Worm (Caenorhabditis elegans) whole organism, L3 larva: ENCODE measurements around the gene gpa-18.

Experiments
- R02D3.7 ChIP-seq: fragments of 150-350 bp; optimal IDR thresholded peaks from 2 replicates; lab custom pipeline; 2014; ENCODE audit warnings: missing biosample characterization, missing genetic modification characterization
- ZK546.5 ChIP-seq: sonication (generic microtip); optimal IDR thresholded peaks from 2 replicates; lab custom pipeline; 2017; ENCODE audit warnings: missing biosample characterization, missing genetic modification characterization
- aly-2 ChIP-seq: fragments of 150-350 bp; optimal IDR thresholded peaks from 2 replicates; lab custom pipeline; 2014; ENCODE audit warnings: missing biosample characterization, missing genetic modification characterization
- ama-1 ChIP-seq: fragments of 150-350 bp; optimal IDR thresholded peaks from 2 replicates; lab custom pipeline; 2018
- ceh-16 ChIP-seq: sonication (generic microtip); optimal IDR thresholded peaks from 2 replicates; lab custom pipeline; 2017; ENCODE audit warnings: missing biosample characterization, missing genetic modification characterization
- ceh-28 ChIP-seq: fragments of 150-350 bp; optimal IDR thresholded peaks from 2 replicates; lab custom pipeline; 2014; ENCODE audit warnings: missing biosample characterization, missing genetic modification reagents, missing genetic modification characterization
- ceh-82 ChIP-seq: fragments of 150-350 bp; optimal IDR thresholded peaks from 2 replicates; lab custom pipeline; 2014; ENCODE audit warnings: missing biosample characterization, missing genetic modification characterization
- ceh-9 ChIP-seq: sonication (generic microtip); optimal IDR thresholded peaks from 2 replicates; lab custom pipeline; 2018; ENCODE audit warnings: missing biosample characterization, missing genetic modification characterization
- daf-12 ChIP-seq: fragments of 150-350 bp; optimal IDR thresholded peaks from 2 replicates; lab custom pipeline; 2014; ENCODE audit warnings: missing biosample characterization, missing genetic modification reagents, missing genetic modification characterization
- egl-27 ChIP-seq: sonication (generic microtip); optimal IDR thresholded peaks from 4 replicates; lab custom pipeline; 2017; ENCODE audit warnings: missing biosample characterization, missing genetic modification reagents, missing genetic modification characterization
- egl-5 ChIP-seq: fragments of 150-350 bp; optimal IDR thresholded peaks from 2 replicates; lab custom pipeline; 2017; ENCODE audit warnings: missing biosample characterization, missing genetic modification reagents, missing genetic modification characterization, inconsistent platforms
- elt-1 ChIP-seq: fragments of 150-350 bp; optimal IDR thresholded peaks from 2 replicates; lab custom pipeline; 2014; ENCODE audit warnings: missing biosample characterization, missing genetic modification characterization
- elt-2 ChIP-seq: sonication (generic microtip); optimal IDR thresholded peaks from 2 replicates; lab custom pipeline; 2016; ENCODE audit warnings: missing genetic modification reagents, mild to moderate bottlenecking, missing genetic modification characterization, missing compliant biosample characterization
- elt-3 ChIP-seq, 3 experiments: fragments of 150-350 bp in 1 of 3; sonication (generic microtip) in 2 of 3; optimal IDR thresholded peaks; 2 replicates in 2 of 3; 4 replicates in 1 of 3; lab custom pipeline; 2014 to 2017; ENCODE audit warnings: missing biosample characterization in 3 of 3, missing genetic modification characterization in 3 of 3
- fkh-10 ChIP-seq: sonication (generic microtip); optimal IDR thresholded peaks from 2 replicates; lab custom pipeline; 2017; ENCODE audit warnings: missing biosample characterization, missing genetic modification reagents, missing genetic modification characterization
- fkh-2 ChIP-seq: fragments of 150-350 bp; optimal IDR thresholded peaks from 2 replicates; lab custom pipeline; 2014; ENCODE audit warnings: missing biosample characterization, missing genetic modification reagents, missing genetic modification characterization
- fos-1 ChIP-seq: fragments of 150-350 bp; optimal IDR thresholded peaks from 2 replicates; lab custom pipeline; 2014; ENCODE audit warnings: missing biosample characterization, missing genetic modification characterization
- hmg-11 ChIP-seq: sonication (generic microtip); optimal IDR thresholded peaks from 2 replicates; lab custom pipeline; 2016; ENCODE audit warnings: missing genetic modification characterization, missing compliant biosample characterization
- jun-1 ChIP-seq: fragments of 150-350 bp; optimal IDR thresholded peaks from 2 replicates; lab custom pipeline; 2014; ENCODE audit warnings: missing biosample characterization, missing genetic modification reagents, missing genetic modification characterization
- lin-15B ChIP-seq: fragments of 150-350 bp; optimal IDR thresholded peaks from 2 replicates; lab custom pipeline; 2014; ENCODE audit warnings: missing biosample characterization, missing genetic modification characterization
- lsy-12 ChIP-seq: sonication (generic microtip); optimal IDR thresholded peaks from 2 replicates; lab custom pipeline; 2016; ENCODE audit warnings: mild to moderate bottlenecking, missing genetic modification characterization, missing compliant biosample characterization
- mml-1 ChIP-seq: fragments of 150-350 bp; sonication (generic microtip); optimal IDR thresholded peaks from 3 replicates; lab custom pipeline; 2014; ENCODE audit warnings: missing biosample characterization, missing genetic modification characterization
- nfya-1 ChIP-seq: sonication (generic microtip); optimal IDR thresholded peaks from 2 replicates; lab custom pipeline; 2017; ENCODE audit warnings: missing genetic modification characterization, mild to moderate bottlenecking, missing compliant biosample characterization, antibody characterized with exemption, moderate library complexity; ENCODE audit not compliant: insufficient read depth
- nhr-11 ChIP-seq: fragments of 150-350 bp; optimal IDR thresholded peaks from 2 replicates; lab custom pipeline; 2014; ENCODE audit warnings: missing biosample characterization, missing genetic modification characterization
- nhr-23 ChIP-seq: fragments of 150-350 bp; optimal IDR thresholded peaks from 2 replicates; lab custom pipeline; 2014; ENCODE audit warnings: missing biosample characterization, missing genetic modification reagents, missing genetic modification characterization
- nhr-237 ChIP-seq: fragments of 150-350 bp; optimal IDR thresholded peaks from 2 replicates; lab custom pipeline; 2014; ENCODE audit warnings: missing biosample characterization, missing genetic modification characterization
- nhr-25 ChIP-seq: sonication (generic microtip); optimal IDR thresholded peaks from 2 replicates; lab custom pipeline; 2017; ENCODE audit warnings: missing biosample characterization, missing genetic modification characterization
- nhr-28 ChIP-seq: fragments of 150-350 bp; optimal IDR thresholded peaks from 2 replicates; lab custom pipeline; 2014; ENCODE audit warnings: missing biosample characterization, missing genetic modification characterization
- nhr-43 ChIP-seq: sonication (generic microtip); optimal IDR thresholded peaks from 2 replicates; lab custom pipeline; 2016; ENCODE audit warnings: mild to moderate bottlenecking, missing genetic modification characterization, missing compliant biosample characterization; ENCODE audit not compliant: poor library complexity, severe bottlenecking
- nhr-67 ChIP-seq: fragments of 150-350 bp; optimal IDR thresholded peaks from 2 replicates; lab custom pipeline; 2014; ENCODE audit warnings: missing biosample characterization, missing genetic modification characterization
- nhr-76 ChIP-seq: fragments of 150-350 bp; sonication (generic microtip); optimal IDR thresholded peaks from 5 replicates; lab custom pipeline; 2014; ENCODE audit warnings: missing biosample characterization, missing genetic modification characterization
- nhr-77 ChIP-seq: fragments of 150-350 bp; optimal IDR thresholded peaks from 2 replicates; lab custom pipeline; 2014; ENCODE audit warnings: missing biosample characterization, missing genetic modification characterization
- pha-4 ChIP-seq: fragments of 150-350 bp; optimal IDR thresholded peaks from 2 replicates; lab custom pipeline; 2014; ENCODE audit warnings: missing biosample characterization, missing genetic modification reagents, missing genetic modification characterization
- sea-2 ChIP-seq: fragments of 150-350 bp; sonication (generic microtip); optimal IDR thresholded peaks from 4 replicates; lab custom pipeline; 2014; ENCODE audit warnings: missing biosample characterization, missing genetic modification reagents, missing genetic modification characterization
- skn-1 ChIP-seq: fragments of 150-350 bp; optimal IDR thresholded peaks from 2 replicates; lab custom pipeline; 2014; ENCODE audit warnings: missing biosample characterization, missing genetic modification characterization
- snpc-4 ChIP-seq: fragments of 150-350 bp; optimal IDR thresholded peaks from 2 replicates; lab custom pipeline; 2014; ENCODE audit warnings: missing biosample characterization, missing genetic modification characterization
- tbx-2 ChIP-seq: sonication (generic microtip); optimal IDR thresholded peaks from 2 replicates; lab custom pipeline; 2016; ENCODE audit warnings: mild to moderate bottlenecking, missing genetic modification characterization, missing compliant biosample characterization
- unc-39 ChIP-seq: sonication (generic microtip); optimal IDR thresholded peaks from 4 replicates; lab custom pipeline; 2017; ENCODE audit warnings: missing biosample characterization, missing genetic modification characterization
- unc-62 ChIP-seq: fragments of 150-350 bp; sonication (generic microtip); optimal IDR thresholded peaks from 4 replicates; lab custom pipeline; 2014; ENCODE audit warnings: missing biosample characterization, missing genetic modification reagents, missing genetic modification characterization
- ztf-11 ChIP-seq: fragments of 150-350 bp; optimal IDR thresholded peaks from 2 replicates; lab custom pipeline; 2014; ENCODE audit warnings: missing biosample characterization, missing genetic modification characterization
- ztf-4 ChIP-seq: fragments of 150-350 bp; optimal IDR thresholded peaks from 2 replicates; lab custom pipeline; 2014; ENCODE audit warnings: missing biosample characterization, missing genetic modification characterization

Gene gpa-18

DNA sequence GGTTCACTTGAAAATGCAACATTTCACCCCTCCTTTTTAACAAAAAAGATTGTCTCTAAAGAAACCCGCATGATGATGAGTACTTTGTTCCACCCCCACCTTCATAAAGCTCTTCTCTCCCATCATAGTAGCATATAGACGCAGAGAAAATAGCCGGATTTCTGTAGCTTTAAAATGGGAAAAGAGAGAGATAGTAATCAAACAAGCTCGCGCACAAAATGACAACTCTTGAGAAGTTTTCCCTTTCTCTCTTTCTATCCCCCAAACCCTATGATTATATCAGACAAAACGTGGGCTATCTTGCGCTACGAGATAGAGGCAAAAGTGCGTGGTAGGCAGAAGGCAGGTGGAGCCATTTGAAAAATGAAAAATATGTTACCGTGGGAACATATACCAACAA, 7.1 kb upstream of the gpa-18 start:
- TF ChIP-seq elt-3 (tag; optimal IDR thresholded peaks at IDR 0.05; lab: Kevin White, UChicago): no peak
- peak; percentile 60 for TF ChIP-seq pha-4
- TF ChIP-seq, all 47 proteins: peak for 1

DNA sequence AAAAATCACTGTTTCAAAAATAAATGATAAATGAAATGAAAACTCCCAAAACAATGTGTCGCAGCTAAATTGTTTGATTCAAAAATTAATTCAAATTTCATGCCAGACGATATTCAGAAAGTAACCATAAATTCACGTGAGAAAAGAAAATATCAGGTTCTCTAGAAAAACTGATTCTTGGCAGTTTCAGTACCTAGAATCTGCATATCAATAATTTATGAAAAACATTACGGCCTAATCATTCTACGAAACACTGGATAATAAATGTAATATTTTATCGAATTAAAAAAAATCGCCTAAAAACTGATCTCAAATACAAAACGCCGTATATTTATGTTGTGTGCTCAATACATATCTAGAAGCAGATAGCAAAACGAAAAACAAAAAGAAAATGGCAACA, 5.4 kb upstream of the gpa-18 start:
- no peak for TF ChIP-seq daf-12 (tag; lab: Kevin White, UChicago)
- no peak for TF ChIP-seq jun-1 (tag; lab: Kevin White, UChicago)
- no peak for TF ChIP-seq lsy-12 (tag; lab: Kevin White, UChicago)
- TF ChIP-seq skn-1 (tag; lab: Kevin White, UChicago): no peak
- no peak for TF ChIP-seq fkh-10 (GFP tag; lab: Kevin White, UChicago)
- TF ChIP-seq hmg-11 (tag; lab: Kevin White, UChicago): no peak
- TF ChIP-seq sea-2: no peak
- no peak for TF ChIP-seq lin-15B (tag; lab: Kevin White, UChicago)
- TF ChIP-seq nhr-43 (tag; lab: Kevin White, UChicago): no peak
- no peak for TF ChIP-seq unc-39 (tag; lab: Kevin White, UChicago)
- no peak for TF ChIP-seq fos-1 (tag; lab: Kevin White, UChicago)
- TF ChIP-seq ZK546.5 (tag; lab: Kevin White, UChicago): no peak
- TF ChIP-seq, all 47 proteins: peak for 0

DNA sequence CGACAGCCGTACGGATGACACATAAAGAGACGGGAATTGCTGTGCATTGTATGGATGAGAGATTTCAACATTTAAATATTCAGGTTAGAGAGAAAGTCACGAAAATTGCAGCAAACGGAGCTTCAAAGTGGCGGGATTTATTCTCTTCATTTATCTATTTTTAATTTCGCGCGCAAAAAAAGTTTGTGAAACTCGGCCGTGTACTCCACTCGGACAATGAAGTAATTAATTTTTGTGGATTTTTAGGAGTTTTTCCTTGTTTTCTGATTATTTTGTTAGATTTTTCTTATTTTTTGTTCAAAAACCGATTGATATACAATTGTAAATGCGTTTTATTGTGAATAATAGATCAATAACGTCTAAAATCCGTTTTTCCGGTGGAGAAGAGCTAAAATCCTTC, 7.4 kb downstream of the gpa-18 start:
- no peak for TF ChIP-seq daf-12 (tag; lab: Kevin White, UChicago)
- TF ChIP-seq lin-15B (tag; lab: Kevin White, UChicago): peak; percentile 26

DNA sequence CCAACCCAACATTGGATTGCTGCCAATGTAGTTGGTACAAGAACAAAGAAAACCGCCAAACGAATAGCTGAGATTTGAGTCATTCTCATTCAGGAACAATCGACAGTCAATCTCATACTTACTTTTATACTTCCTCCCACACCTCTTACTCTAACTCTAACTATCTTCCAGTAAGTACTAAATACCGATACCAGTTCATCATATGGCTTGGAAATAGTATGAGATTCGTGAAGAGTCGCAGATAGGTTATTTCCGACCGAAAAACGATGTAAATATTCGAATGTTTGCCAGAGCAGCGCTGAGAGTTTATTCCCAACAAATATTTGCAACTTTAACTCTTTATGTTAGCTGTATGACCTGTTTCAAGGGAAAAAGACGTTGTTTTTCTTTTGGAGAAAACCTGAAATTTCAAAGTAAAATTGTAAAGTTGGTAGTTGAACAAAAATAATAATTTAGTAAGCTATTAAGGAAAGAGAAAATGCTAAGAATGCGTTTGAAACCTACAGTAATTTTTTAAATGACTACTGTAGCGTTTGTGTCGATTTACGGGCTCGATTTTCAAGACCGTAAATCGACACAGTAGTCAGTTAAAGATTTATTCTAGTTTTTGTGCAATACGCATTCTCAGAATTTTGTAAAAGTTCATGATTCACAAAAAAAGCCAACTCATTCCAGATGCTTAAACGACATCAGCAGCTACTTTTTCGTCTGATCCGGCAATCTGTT, 8.8 kb downstream of the gpa-18 start, which contains the start of the genes W03F8.6 and mtrf-1L:
W03F8.6 (minus strand) TSS at position 101 of the 726 bp plus-strand sequence.
mtrf-1L (plus strand) TSS at position 676 of the 726 bp plus-strand sequence.
- TF ChIP-seq ZK546.5 (tag; lab: Kevin White, UChicago): no peak
- TF ChIP-seq pha-4: peak; percentile 70

DNA sequence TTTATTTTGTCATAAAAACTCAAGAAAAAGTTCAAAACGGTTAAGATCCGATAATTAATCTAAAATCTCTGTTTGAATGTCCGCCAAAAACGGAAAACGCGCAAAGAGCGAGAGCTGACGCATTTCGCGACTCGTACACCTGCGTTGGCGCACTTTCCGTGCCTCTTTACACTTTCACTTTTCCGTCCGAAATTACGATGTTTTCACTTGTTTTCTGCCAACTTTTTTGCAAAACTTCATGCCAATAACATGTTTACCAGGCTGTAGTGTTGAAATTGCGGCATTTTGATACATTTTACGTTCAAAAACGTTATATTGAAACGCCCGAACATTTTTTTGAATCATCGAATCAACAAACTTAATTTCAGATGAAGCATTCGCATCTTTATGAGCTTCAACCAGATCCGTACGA, 11.7 kb downstream of the gpa-18 start, which contains the start of gene W03F8.4:
W03F8.4 (plus strand) TSS at position 369 of the 412 bp plus-strand sequence.
- TF ChIP-seq nhr-11 (tag; lab: Kevin White, UChicago) (peak; percentile 35), nhr-77 (tag; lab: Kevin White, UChicago) (peak; percentile 74), ceh-16 (tag; lab: Kevin White, UChicago) (no peak), pha-4 (peak; percentile 94), ztf-4 (tag; lab: Kevin White, UChicago) (peak; percentile 74), egl-5 (tag; lab: Kevin White, UChicago) (peak; percentile 92), ama-1 (lab: Kevin White, UChicago) (peak; percentile 53), daf-12 (tag; lab: Kevin White, UChicago) (no peak), nhr-237 (tag; lab: Kevin White, UChicago) (no peak), jun-1 (tag; lab: Kevin White, UChicago) (peak; percentile 83), R02D3.7 (tag; lab: Kevin White, UChicago) (peak; percentile 88), unc-62 (GFP tag; lab: Kevin White, UChicago) (no peak), ceh-82 (tag; lab: Kevin White, UChicago) (peak; percentile 87), nhr-67 (tag; lab: Kevin White, UChicago) (no peak), nfya-1 (tag; lab: Kevin White, UChicago) (peak; percentile 91), nhr-25 (tag; lab: Kevin White, UChicago) (peak; percentile 96), sea-2 (no peak), skn-1 (tag; lab: Kevin White, UChicago) (peak; percentile 84), lin-15B (tag; lab: Kevin White, UChicago) (peak; percentile 96), hmg-11 (tag; lab: Kevin White, UChicago) (peak; percentile 88), fkh-10 (GFP tag; lab: Kevin White, UChicago) (no peak), ztf-11 (tag; lab: Kevin White, UChicago) (no peak), elt-2 (tag; lab: Kevin White, UChicago) (peak; percentile 62), nhr-28 (no peak), ceh-28 (tag; lab: Kevin White, UChicago) (peak; percentile 87), fos-1 (tag; lab: Kevin White, UChicago) (no peak), aly-2 (tag; lab: Kevin White, UChicago) (peak; percentile 28), fkh-2 (no peak), nhr-76 (tag; lab: Kevin White, UChicago) (no peak), nhr-43 (tag; lab: Kevin White, UChicago) (peak; percentile 91), nhr-23 (tag; lab: Kevin White, UChicago) (peak; percentile 97), lsy-12 (tag; lab: Kevin White, UChicago) (peak; percentile 91), ZK546.5 (tag; lab: Kevin White, UChicago) (no peak), snpc-4 (peak; percentile 93), ceh-9 (tag; lab: Kevin White, UChicago) (no peak), elt-1 (tag; lab: Kevin White, UChicago) (peak; percentile 69), mml-1 (tag; lab: Kevin White, UChicago) (no peak), unc-39 (tag; lab: Kevin White, UChicago) (no peak), egl-27 (tag; lab: Kevin White, UChicago) (peak; percentile 24), tbx-2 (peak; percentile 92)
